Worm (Caenorhabditis elegans) whole organism, mixed stage, embryonic: ENCODE data around the gene lury-1.

ENCODE experiments used
- ceh-43 ChIP-seq: fragments of 200-800 bp; sonication (Bioruptor generic); optimal IDR thresholded peaks from 2 replicates; lab custom pipeline; 2018; ENCODE audit warnings: mild to moderate bottlenecking, missing genetic modification characterization, moderate library complexity, missing compliant biosample characterization
- ces-1 ChIP-seq: fragments of 150-350 bp; optimal IDR thresholded peaks from 2 replicates; lab custom pipeline; 2014; ENCODE audit warnings: missing biosample characterization, missing genetic modification reagents, missing genetic modification characterization
- drap-1 ChIP-seq: fragments of 200-800 bp; sonication (Bioruptor generic); optimal IDR thresholded peaks from 3 replicates; lab custom pipeline; 2018; ENCODE audit warnings: mild to moderate bottlenecking, missing genetic modification characterization, missing compliant biosample characterization
- elt-1 ChIP-seq: sonication (generic microtip); optimal IDR thresholded peaks from 2 replicates; lab custom pipeline; 2017; ENCODE audit warnings: missing genetic modification characterization, mild to moderate bottlenecking, missing compliant biosample characterization, antibody characterized with exemption, moderate library complexity, borderline replicate concordance; ENCODE audit not compliant: insufficient read depth
- mep-1 ChIP-seq: fragments of 150-350 bp; optimal IDR thresholded peaks from 2 replicates; lab custom pipeline; 2017; ENCODE audit warnings: missing biosample characterization, missing genetic modification reagents, missing genetic modification characterization, inconsistent platforms
- nhr-76 ChIP-seq: sonication (generic microtip); optimal IDR thresholded peaks from 2 replicates; lab custom pipeline; 2017; ENCODE audit warnings: missing biosample characterization, missing genetic modification characterization
- pha-4 ChIP-seq: fragments of 150-350 bp; optimal IDR thresholded peaks from 2 replicates; lab custom pipeline; 2018; ENCODE audit warnings: missing biosample characterization, missing genetic modification reagents, missing genetic modification characterization
- snpc-4 ChIP-seq: fragments of 150-350 bp; optimal IDR thresholded peaks from 2 replicates; lab custom pipeline; 2014; ENCODE audit warnings: missing biosample characterization, missing genetic modification characterization
- tbx-8 ChIP-seq: fragments of 200-800 bp; sonication (Bioruptor generic); optimal IDR thresholded peaks from 2 replicates; lab custom pipeline; 2018; ENCODE audit warnings: mild to moderate bottlenecking, missing genetic modification characterization, moderate library complexity, missing compliant biosample characterization
- unc-120 ChIP-seq: sonication (generic microtip); optimal IDR thresholded peaks from 2 replicates; lab custom pipeline; 2017; ENCODE audit warnings: missing genetic modification characterization, missing compliant biosample characterization; ENCODE audit not compliant: poor library complexity, severe bottlenecking
- unc-62 ChIP-seq: fragments of 150-350 bp; optimal IDR thresholded peaks from 2 replicates; lab custom pipeline; 2014; ENCODE audit warnings: missing biosample characterization, missing genetic modification reagents, missing genetic modification characterization

ce11 chrIII:12139471-12139870 lies 46.7 kb upstream of the lury-1 start:
- TF ChIP-seq ceh-43 (no peak), elt-1 (tag; lab: Kevin White, UChicago) (no peak), nhr-76 (tag; lab: Kevin White, UChicago) (no peak), snpc-4 (tag; lab: Kevin White, UChicago) (no peak), ces-1 (no peak), drap-1 (no peak), pha-4 (tag; lab: Kevin White, UChicago) (no peak), mep-1 (no peak), unc-120 (tag; lab: Kevin White, UChicago) (no peak), unc-62 (no peak), tbx-8 (GFP tag; lab: Kevin White, UChicago) (no peak)
